Fruit fly (Drosophila melanogaster): ENCODE data around the gene CG14434.

The CG14434 gene

dm6 chrX:6859756-6860412 lies 7.1 kb downstream of the CG14434 start (continued):
- TF ChIP-seq Meics (GFP tag; optimal IDR thresholded peaks at IDR 0.05), result peak; percentile 89
- TF ChIP-seq CG11247 (GFP tag; IDR thresholded peaks at IDR 0.05), result peak; percentile 64
- TF ChIP-seq Jarid2 (GFP tag; optimal IDR thresholded peaks at IDR 0.05), result peak; percentile 53
- TF ChIP-seq Mes4 (GFP tag; optimal IDR thresholded peaks at IDR 0.05), result no peak
- TF ChIP-seq Fer3 (tag; optimal IDR thresholded peaks at IDR 0.05), result peak; percentile 69
- peak; percentile 89 for TF ChIP-seq ind (GFP tag; optimal IDR thresholded peaks at IDR 0.05)
- 0 out of 3 replicates have a peak, but pooled peaks have one; percentile 38 for TF ChIP-seq C15 (GFP tag; IDR thresholded peaks at IDR 0.05)
- peak; percentile 59; the same call in 1 of the 2 replicates for TF ChIP-seq Taf1 (GFP tag; IDR thresholded peaks at IDR 0.05)
- TF ChIP-seq klu (GFP tag; IDR thresholded peaks at IDR 0.05), result peak; percentile 65
- TF ChIP-seq Nf-YA (GFP tag; IDR thresholded peaks at IDR 0.05), result peak; percentile 49; the same call in 1 of the 2 replicates
- no peak for TF ChIP-seq Bgb (GFP tag; IDR thresholded peaks at IDR 0.05; ENCODE audit: partially characterized antibody)
- no peak for TF ChIP-seq yki (optimal IDR thresholded peaks at IDR 0.05)
- TF ChIP-seq Lpt (GFP tag; optimal IDR thresholded peaks at IDR 0.05), result no peak
- TF ChIP-seq fd64A (GFP tag; optimal IDR thresholded peaks at IDR 0.05), result no peak
- 0 out of 2 replicates have a peak, but pooled peaks have one; percentile 44 for TF ChIP-seq CG14667 (GFP tag; IDR thresholded peaks at IDR 0.05)
- peak; percentile 74 for TF ChIP-seq Xrp1 (GFP tag; IDR thresholded peaks at IDR 0.05)
- TF ChIP-seq pros (GFP tag; optimal IDR thresholded peaks at IDR 0.05), result no peak
- TF ChIP-seq CG30020 (tag; optimal IDR thresholded peaks at IDR 0.05), result peak; percentile 56
- TF ChIP-seq slp2 (GFP tag; optimal IDR thresholded peaks at IDR 0.05), result peak; percentile 89
- TF ChIP-seq vnd (GFP tag; IDR thresholded peaks at IDR 0.05; ENCODE audit: partially characterized antibody), result no peak
- TF ChIP-seq CG4617 (GFP tag; optimal IDR thresholded peaks at IDR 0.05; ENCODE audit: borderline replicate concordance), result no peak
- no peak for TF ChIP-seq mld (GFP tag; IDR thresholded peaks at IDR 0.05; ENCODE audit: partially characterized antibody)
- peak; percentile 82 for TF ChIP-seq CG18476 (GFP tag; optimal IDR thresholded peaks at IDR 0.05)
- no peak for TF ChIP-seq Hey (tag; optimal IDR thresholded peaks at IDR 0.05)
- no peak for TF ChIP-seq slou (GFP tag; optimal IDR thresholded peaks at IDR 0.05)
- TF ChIP-seq CG15073 (GFP tag; optimal IDR thresholded peaks at IDR 0.05), result no peak
- TF ChIP-seq NC2α (GFP tag; optimal IDR thresholded peaks at IDR 0.05), result no peak
- no peak for TF ChIP-seq CG42726 (GFP tag; IDR thresholded peaks at IDR 0.05; ENCODE audit: partially characterized antibody)
- TF ChIP-seq Atf-2 (GFP tag; optimal IDR thresholded peaks at IDR 0.05), result no peak
- TF ChIP-seq CG17912 (GFP tag; optimal IDR thresholded peaks at IDR 0.05), result no peak
- peak; percentile 12 for TF ChIP-seq sqz (GFP tag; optimal IDR thresholded peaks at IDR 0.05)
- peak; percentile 10; the same call in 1 of the 2 replicates for TF ChIP-seq H2.0 (GFP tag; IDR thresholded peaks at IDR 0.05)
- TF ChIP-seq CG8924 (tag; optimal IDR thresholded peaks at IDR 0.05), result peak; percentile 56
- TF ChIP-seq Dek (tag; optimal IDR thresholded peaks at IDR 0.05), result peak; percentile 25
- TF ChIP-seq CG11456 (GFP tag; IDR thresholded peaks at IDR 0.05), result peak; percentile 79
- TF ChIP-seq Doc3 (GFP tag; IDR thresholded peaks at IDR 0.05; ENCODE audit: partially characterized antibody), result no peak
- peak; percentile 85 for TF ChIP-seq sisA (GFP tag; IDR thresholded peaks at IDR 0.05)
- TF ChIP-seq hb (GFP tag; IDR thresholded peaks at IDR 0.05; ENCODE audit: partially characterized antibody), result no peak
- no peak for TF ChIP-seq Xbp1 (GFP tag; optimal IDR thresholded peaks at IDR 0.05)
- TF ChIP-seq CG32767 (GFP tag; IDR thresholded peaks at IDR 0.05), result no peak
- TF ChIP-seq gsb (GFP tag; IDR thresholded peaks at IDR 0.05), result peak; percentile 40; the same call in 1 of the 2 replicates
- peak; percentile 39; the same call in 1 of the 2 replicates for TF ChIP-seq onecut (GFP tag; IDR thresholded peaks at IDR 0.05)
- TF ChIP-seq Elba2 (GFP tag; optimal IDR thresholded peaks at IDR 0.05), result no peak
- TF ChIP-seq Nf-YB (GFP tag; optimal IDR thresholded peaks at IDR 0.05), result no peak
- TF ChIP-seq CG1603 (tag; optimal IDR thresholded peaks at IDR 0.05), result no peak
- no peak for TF ChIP-seq fru (optimal IDR thresholded peaks at IDR 0.05)
- peak; percentile 18 for TF ChIP-seq CG1529 (GFP tag; optimal IDR thresholded peaks at IDR 0.05)
- no peak for TF ChIP-seq CG16779 (GFP tag; IDR thresholded peaks at IDR 0.05)
- peak; percentile 80 for TF ChIP-seq D19A (tag; optimal IDR thresholded peaks at IDR 0.05)
- TF ChIP-seq lov (optimal IDR thresholded peaks at IDR 0.05), result no peak
- 0 out of 3 replicates have a peak, but pooled peaks have one; percentile 37 for TF ChIP-seq lov (GFP tag; IDR thresholded peaks at IDR 0.05)
